Worm (Caenorhabditis elegans): ENCODE measurements around the gene Y41D4A.1.

Gene Y41D4A.1

DNA sequence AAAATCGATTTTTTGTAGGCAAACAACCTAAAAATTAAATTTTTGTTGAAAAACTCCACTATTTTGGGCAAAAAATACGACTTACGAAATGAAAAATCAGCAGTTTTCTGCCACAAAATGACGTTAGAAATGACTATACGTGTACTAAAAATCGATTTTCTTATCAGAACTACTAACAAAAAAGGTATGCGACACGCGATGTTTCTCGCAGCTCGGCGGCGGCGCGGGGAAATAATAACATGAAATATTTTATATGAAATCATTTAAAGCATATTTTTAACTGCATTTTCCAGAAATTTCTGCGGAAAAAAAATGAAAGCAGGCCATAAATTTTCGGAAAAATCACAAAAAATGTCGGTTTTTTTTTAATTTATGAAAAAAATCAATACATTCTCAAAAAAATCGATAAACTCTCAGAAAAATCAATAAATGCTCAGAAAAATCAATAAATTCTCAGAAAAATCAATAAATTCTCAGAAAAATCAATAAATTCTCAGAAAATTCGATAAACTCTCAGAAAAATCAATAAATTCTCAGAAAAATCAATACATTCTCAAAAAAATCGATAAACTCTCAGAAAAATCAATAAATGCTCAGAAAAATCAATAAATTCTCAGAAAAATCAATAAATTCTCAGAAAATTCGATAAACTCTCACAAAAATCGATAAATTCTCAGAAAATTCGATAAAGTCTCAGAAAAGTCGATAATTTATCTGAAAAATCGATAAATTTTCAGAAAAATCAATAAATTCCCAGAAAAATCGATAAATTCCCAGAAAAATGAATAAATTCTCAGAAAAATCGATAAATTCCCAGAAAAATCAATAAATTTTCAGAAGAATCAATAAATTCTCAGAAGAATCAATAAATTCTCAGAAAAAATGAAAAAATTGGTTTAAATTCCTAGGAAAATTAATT is 31.6 kb upstream of the Y41D4A.1 start, which contains the start of gene ptpn-22:
Gene ptpn-22 (minus strand): TSS at position 158 of the 919 bp plus-strand sequence.
- TF ChIP-seq ceh-48 (tag; optimal IDR thresholded peaks at IDR 0.05) (peak; percentile 80), pat-9 (tag; optimal IDR thresholded peaks at IDR 0.05) (no peak)

DNA sequence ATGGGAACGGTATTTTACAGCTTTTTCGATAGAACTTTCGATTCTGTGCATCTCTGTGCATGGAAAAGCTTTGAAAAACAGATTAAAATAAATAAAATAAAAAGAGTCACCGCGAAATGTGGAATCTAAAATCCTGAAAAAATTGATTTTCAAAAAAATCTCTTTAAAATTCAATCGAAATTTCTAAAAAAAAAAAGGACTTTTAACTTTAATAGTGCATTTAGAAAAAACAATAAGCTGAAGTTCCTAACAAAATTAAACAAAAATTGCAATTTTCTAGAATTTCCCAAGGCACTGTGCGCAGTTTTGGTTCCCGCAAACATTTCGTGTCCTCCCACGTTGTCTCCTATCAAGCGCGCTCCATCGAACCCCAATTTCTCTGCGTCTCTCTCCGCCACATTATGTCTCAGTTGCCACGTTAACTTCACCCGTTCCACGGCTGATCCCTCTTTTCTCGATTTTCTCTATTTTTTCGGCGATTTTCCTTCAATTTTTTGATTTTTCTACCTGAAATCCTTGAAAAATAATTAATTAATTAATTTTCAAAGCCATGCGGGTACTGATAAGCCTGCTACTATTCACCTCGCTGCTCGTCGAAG is 26.4 kb upstream of the Y41D4A.1 start, which contains the start of the genes Y41D4A.6 and Y41D4A.4:
Gene Y41D4A.6 (minus strand): TSS at position 51 of the 599 bp plus-strand sequence.
Gene Y41D4A.4 (plus strand): TSS at position 549 of the 599 bp plus-strand sequence.
- peak; percentile 64 for TF ChIP-seq ceh-48 (tag; optimal IDR thresholded peaks at IDR 0.05)
- peak; percentile 92 for TF ChIP-seq pag-3 (tag; optimal IDR thresholded peaks at IDR 0.05; ENCODE audit: borderline replicate concordance)
- peak; percentile 98 for TF ChIP-seq ets-4 (tag; optimal IDR thresholded peaks at IDR 0.05)
- TF ChIP-seq nhr-11 (tag; optimal IDR thresholded peaks at IDR 0.05) = no peak
- peak; percentile 85 for TF ChIP-seq hlh-6 (tag; optimal IDR thresholded peaks at IDR 0.05)
- peak; percentile 98 for TF ChIP-seq ceh-2 (tag; optimal IDR thresholded peaks at IDR 0.05)
- peak; percentile 98 for TF ChIP-seq tbx-7 (tag; optimal IDR thresholded peaks at IDR 0.05)
- peak; percentile 99 for TF ChIP-seq ref-2 (tag; optimal IDR thresholded peaks at IDR 0.05)
- no peak for TF ChIP-seq ceh-45 (GFP tag; IDR thresholded peaks at IDR 0.05)
- TF ChIP-seq fax-1 (tag; optimal IDR thresholded peaks at IDR 0.05) = peak; percentile 98
- peak; percentile 38 for TF ChIP-seq nhr-232 (tag; optimal IDR thresholded peaks at IDR 0.05)
- peak; percentile 69 for TF ChIP-seq sdc-2 (tag; optimal IDR thresholded peaks at IDR 0.05)
- TF ChIP-seq sox-4 (tag; optimal IDR thresholded peaks at IDR 0.05) = peak; percentile 19
- TF ChIP-seq lin-11 (tag; optimal IDR thresholded peaks at IDR 0.05) = peak; percentile 21
- peak; percentile 1 for TF ChIP-seq hlh-13 (GFP tag; optimal IDR thresholded peaks at IDR 0.05)
- peak; percentile 80 for TF ChIP-seq pha-2 (tag; optimal IDR thresholded peaks at IDR 0.05)
- peak; percentile 65 for TF ChIP-seq che-1 (tag; optimal IDR thresholded peaks at IDR 0.05)
- peak; percentile 97 for TF ChIP-seq F13H6.1 (tag; optimal IDR thresholded peaks at IDR 0.05)
- peak; percentile 96 for TF ChIP-seq lim-6 (tag; optimal IDR thresholded peaks at IDR 0.05)
- peak; percentile 90 for TF ChIP-seq dmd-4 (tag; optimal IDR thresholded peaks at IDR 0.05; ENCODE audit: borderline replicate concordance)
- peak; percentile 23 for TF ChIP-seq Y22D7AL.16 (tag; optimal IDR thresholded peaks at IDR 0.05)
- peak; percentile 92 for TF ChIP-seq hlh-15 (tag; optimal IDR thresholded peaks at IDR 0.05)
- peak; percentile 82 for TF ChIP-seq ceh-19 (GFP tag; optimal IDR thresholded peaks at IDR 0.05)
- peak; percentile 42 for TF ChIP-seq madf-2 (tag; optimal IDR thresholded peaks at IDR 0.05)
- peak; percentile 43 for TF ChIP-seq dve-1 (tag; optimal IDR thresholded peaks at IDR 0.05)
- no peak for TF ChIP-seq odd-2 (tag; optimal IDR thresholded peaks at IDR 0.05)
- peak; percentile 99 for TF ChIP-seq pqm-1 (tag; optimal IDR thresholded peaks at IDR 0.05)
- peak; percentile 90 for TF ChIP-seq ceh-18 (tag; optimal IDR thresholded peaks at IDR 0.05)
- TF ChIP-seq ceh-30 (tag; optimal IDR thresholded peaks at IDR 0.05) = no peak
- peak; percentile 68 for TF ChIP-seq nfya-1 (tag; optimal IDR thresholded peaks at IDR 0.05)
- TF ChIP-seq fkh-10 (GFP tag; optimal IDR thresholded peaks at IDR 0.05) = no peak
- TF ChIP-seq pax-1 (tag; optimal IDR thresholded peaks at IDR 0.05) = no peak
- TF ChIP-seq fkh-6 (tag; optimal IDR thresholded peaks at IDR 0.05) = peak; percentile 93
- peak; percentile 3 for TF ChIP-seq ceh-6 (GFP tag; optimal IDR thresholded peaks at IDR 0.05)
- peak; percentile 78 for TF ChIP-seq ttx-3 (tag; optimal IDR thresholded peaks at IDR 0.05)
- TF ChIP-seq rnt-1 (tag; optimal IDR thresholded peaks at IDR 0.05) = peak; percentile 97
- peak; percentile 52 for TF ChIP-seq ceh-24 (tag; optimal IDR thresholded peaks at IDR 0.05)
- peak; percentile 100 for TF ChIP-seq ceh-31 (tag; optimal IDR thresholded peaks at IDR 0.05)
- no peak for TF ChIP-seq pha-4 (tag; optimal IDR thresholded peaks at IDR 0.05)
- peak; percentile 89 for TF ChIP-seq elt-4 (tag; optimal IDR thresholded peaks at IDR 0.05)
- TF ChIP-seq ceh-14 (tag; optimal IDR thresholded peaks at IDR 0.05) = peak; percentile 98
- TF ChIP-seq npax-4 (tag; optimal IDR thresholded peaks at IDR 0.05) = peak; percentile 66
- TF ChIP-seq gmeb-2 (tag; optimal IDR thresholded peaks at IDR 0.05) = peak; percentile 31
- no peak for TF ChIP-seq ama-1 (optimal IDR thresholded peaks at IDR 0.05)
- peak; percentile 99 for TF ChIP-seq C08G9.2 (tag; optimal IDR thresholded peaks at IDR 0.05)
- TF ChIP-seq K02D7.2 (tag; optimal IDR thresholded peaks at IDR 0.05) = peak; percentile 65
- TF ChIP-seq zip-5 (tag; optimal IDR thresholded peaks at IDR 0.05) = peak; percentile 99
- peak; percentile 99 for TF ChIP-seq tbx-2 (tag; optimal IDR thresholded peaks at IDR 0.05)

Data from whole organism, late embryonic.